Worm (Caenorhabditis elegans): Measurements from ENCODE around the gene dct-5.

The dct-5 gene

ce11 chrII:5389831-5390323 lies 46.9 kb downstream of the dct-5 start, which contains the start of gene ndx-6:
Gene ndx-6 (minus strand): TSS chrII:5389881.
- peak; percentile 19 for TF ChIP-seq zip-8 (tag; optimal IDR thresholded peaks at IDR 0.05)
- TF ChIP-seq M03D4.4 (tag; optimal IDR thresholded peaks at IDR 0.05) = peak; percentile 46
- peak; percentile 92 for TF ChIP-seq mep-1 (tag; optimal IDR thresholded peaks at IDR 0.05)
- peak; percentile 74 for TF ChIP-seq nhr-237 (tag; optimal IDR thresholded peaks at IDR 0.05)
- peak; percentile 82 for TF ChIP-seq pha-4 (tag; optimal IDR thresholded peaks at IDR 0.05)
- peak; percentile 2 for TF ChIP-seq ceh-83 (GFP tag; optimal IDR thresholded peaks at IDR 0.05)
- TF ChIP-seq mab-5 (tag; optimal IDR thresholded peaks at IDR 0.05) = no peak
- no peak for TF ChIP-seq nhr-76 (tag; optimal IDR thresholded peaks at IDR 0.05)
- TF ChIP-seq ces-1 (GFP tag; optimal IDR thresholded peaks at IDR 0.05) = peak; percentile 34
- peak; percentile 61 for TF ChIP-seq mls-2 (tag; optimal IDR thresholded peaks at IDR 0.05)
- TF ChIP-seq snpc-4 (tag; optimal IDR thresholded peaks at IDR 0.05) = no peak
- TF ChIP-seq sptf-1 (tag; optimal IDR thresholded peaks at IDR 0.05) = peak; percentile 71
- TF ChIP-seq elt-1 (tag; optimal IDR thresholded peaks at IDR 0.05; ENCODE audit: borderline replicate concordance, insufficient read depth) = no peak
- peak; percentile 7 for TF ChIP-seq unc-62 (GFP tag; optimal IDR thresholded peaks at IDR 0.05)
- TF ChIP-seq lin-32 (GFP tag; optimal IDR thresholded peaks at IDR 0.05) = no peak
- TF ChIP-seq unc-39 (tag; optimal IDR thresholded peaks at IDR 0.05) = no peak
- TF ChIP-seq blmp-1 (tag; optimal IDR thresholded peaks at IDR 0.05) = no peak
- peak; percentile 25 for TF ChIP-seq drap-1 (GFP tag; optimal IDR thresholded peaks at IDR 0.05)
- no peak for TF ChIP-seq bed-3 (GFP tag; optimal IDR thresholded peaks at IDR 0.05)
- TF ChIP-seq ceh-43 (GFP tag; optimal IDR thresholded peaks at IDR 0.05) = no peak
- no peak for TF ChIP-seq tbx-8 (GFP tag; optimal IDR thresholded peaks at IDR 0.05)
- peak; percentile 50 for TF ChIP-seq unc-120 (tag; optimal IDR thresholded peaks at IDR 0.05; ENCODE audit: poor library complexity, severe bottlenecking)
- TF ChIP-seq ztf-11 (tag; optimal IDR thresholded peaks at IDR 0.05) = no peak
- TF ChIP-seq nhr-12 (tag; optimal IDR thresholded peaks at IDR 0.05) = no peak
- TF ChIP-seq ham-2 (GFP tag; optimal IDR thresholded peaks at IDR 0.05) = no peak
- no peak for TF ChIP-seq ceh-39 (tag; optimal IDR thresholded peaks at IDR 0.05)
- TF ChIP-seq flh-1 (GFP tag; optimal IDR thresholded peaks at IDR 0.05) = no peak
- no peak for TF ChIP-seq cnd-1 (tag; optimal IDR thresholded peaks at IDR 0.05)
- TF ChIP-seq sem-2 (GFP tag; optimal IDR thresholded peaks at IDR 0.05) = no peak
- TF ChIP-seq elt-3 (tag; optimal IDR thresholded peaks at IDR 0.05) = no peak
- TF ChIP-seq nhr-2 (tag; optimal IDR thresholded peaks at IDR 0.05) = no peak
- TF ChIP-seq lin-13 (tag; optimal IDR thresholded peaks at IDR 0.05) = peak; percentile 75
- TF ChIP-seq lsy-2 (tag; optimal IDR thresholded peaks at IDR 0.05) = peak; percentile 78
- no peak for TF ChIP-seq nhr-28 (tag; optimal IDR thresholded peaks at IDR 0.05)
- peak; percentile 25 for TF ChIP-seq hlh-1 (tag; optimal IDR thresholded peaks at IDR 0.05)

- TF ChIP-seq mab-5 (tag; optimal IDR thresholded peaks at IDR 0.05) = no peak
- no peak for TF ChIP-seq sem-2 (GFP tag; optimal IDR thresholded peaks at IDR 0.05)
- TF ChIP-seq lsy-2 (tag; optimal IDR thresholded peaks at IDR 0.05) = no peak
- TF ChIP-seq lin-32 (GFP tag; optimal IDR thresholded peaks at IDR 0.05) = no peak
- no peak for TF ChIP-seq bed-3 (GFP tag; optimal IDR thresholded peaks at IDR 0.05)
- no peak for TF ChIP-seq mep-1 (tag; optimal IDR thresholded peaks at IDR 0.05)
- no peak for TF ChIP-seq mls-2 (tag; optimal IDR thresholded peaks at IDR 0.05)
Measured at ce11 chrII:5388786-5389421, 47.8 kb downstream of the dct-5 start, which contains the start of gene rsp-4. Gene rsp-4 (minus strand): TSS chrII:5388836.

- no peak for TF ChIP-seq mls-2 (tag; optimal IDR thresholded peaks at IDR 0.05)
- no peak for TF ChIP-seq nhr-12 (tag; optimal IDR thresholded peaks at IDR 0.05)
- TF ChIP-seq ceh-39 (tag; optimal IDR thresholded peaks at IDR 0.05) = no peak
- TF ChIP-seq sptf-1 (tag; optimal IDR thresholded peaks at IDR 0.05) = no peak
- no peak for TF ChIP-seq ceh-83 (GFP tag; optimal IDR thresholded peaks at IDR 0.05)
- no peak for TF ChIP-seq snpc-4 (tag; optimal IDR thresholded peaks at IDR 0.05)
- no peak for TF ChIP-seq flh-1 (GFP tag; optimal IDR thresholded peaks at IDR 0.05)
- no peak for TF ChIP-seq hlh-1 (tag; optimal IDR thresholded peaks at IDR 0.05)
- no peak for TF ChIP-seq lsy-2 (tag; optimal IDR thresholded peaks at IDR 0.05)
- TF ChIP-seq unc-62 (GFP tag; optimal IDR thresholded peaks at IDR 0.05) = no peak
- no peak for TF ChIP-seq zip-8 (tag; optimal IDR thresholded peaks at IDR 0.05)
- TF ChIP-seq M03D4.4 (tag; optimal IDR thresholded peaks at IDR 0.05) = no peak
Measured at ce11 chrII:5387217-5387616, 49.5 kb downstream of the dct-5 start, which contains the start of gene ccpp-6. Gene ccpp-6 (minus strand): TSS chrII:5387317.
